Worm (Caenorhabditis elegans) whole organism, L1 larva: Measurements from ENCODE around the gene srg-26.
A peak's percentile ranks its signal among the peaks of the same experiment; 100 is the strongest.

ENCODE experiments used
- C16A3.4 ChIP-seq: fragments of 150-350 bp; optimal IDR thresholded peaks from 2 replicates; lab custom pipeline; 2014; ENCODE audit warnings: missing biosample characterization, missing genetic modification characterization
- C34B4.2 ChIP-seq: sonication (generic microtip); optimal IDR thresholded peaks from 2 replicates; lab custom pipeline; 2017; ENCODE audit warnings: mild to moderate bottlenecking, missing genetic modification characterization, missing compliant biosample characterization
- F16B12.6 ChIP-seq: fragments of 150-350 bp; optimal IDR thresholded peaks from 2 replicates; lab custom pipeline; 2014; ENCODE audit warnings: missing biosample characterization, missing genetic modification characterization
- alr-1 ChIP-seq: fragments of 200-800 bp; sonication (Bioruptor generic); optimal IDR thresholded peaks from 2 replicates; lab custom pipeline; 2018; ENCODE audit warnings: borderline replicate concordance, mild to moderate bottlenecking, missing genetic modification characterization, missing compliant biosample characterization
- aly-2 ChIP-seq: fragments of 150-350 bp; optimal IDR thresholded peaks from 2 replicates; lab custom pipeline; 2014; ENCODE audit warnings: missing biosample characterization, missing genetic modification characterization
- ceh-63 ChIP-seq: fragments of 200-800 bp; sonication (Bioruptor generic); optimal IDR thresholded peaks from 2 replicates; lab custom pipeline; 2018; ENCODE audit warnings: mild to moderate bottlenecking, missing genetic modification characterization, missing compliant biosample characterization
- ceh-8 ChIP-seq: fragments of 200-800 bp; sonication (Bioruptor generic); optimal IDR thresholded peaks from 2 replicates; lab custom pipeline; 2018; ENCODE audit warnings: mild to moderate bottlenecking, missing genetic modification characterization, moderate library complexity, missing compliant biosample characterization
- ceh-88 ChIP-seq: fragments of 200-800 bp; sonication (Bioruptor generic); IDR thresholded peaks from 2 replicates; pipeline ENCODE4 v1.3.6; 2022; ENCODE audit warnings: missing genetic modification characterization, missing compliant biosample characterization
- ceh-90 ChIP-seq: sonication (generic microtip); optimal IDR thresholded peaks from 2 replicates; lab custom pipeline; 2016; ENCODE audit warnings: missing genetic modification characterization, missing compliant biosample characterization
- ces-1 ChIP-seq: fragments of 150-350 bp; optimal IDR thresholded peaks from 2 replicates; lab custom pipeline; 2014; ENCODE audit warnings: missing biosample characterization, missing genetic modification reagents, missing genetic modification characterization
- dpl-1 ChIP-seq, 3 experiments: fragments of 150-350 bp in 2 of 3; sonication (generic microtip) in 1 of 3; optimal IDR thresholded peaks; 2 replicates each; lab custom pipeline; 2014 to 2017; ENCODE audit warnings: missing biosample characterization in 3 of 3, missing genetic modification characterization in 3 of 3, missing genetic modification reagents in 3 of 3
- efl-1 ChIP-seq, 4 experiments: fragments of 150-350 bp; optimal IDR thresholded peaks in 3 of 4; peaks in 1 of 4; 1 replicate in 1 of 4; 2 replicates in 3 of 4; lab custom pipeline; 2014; ENCODE audit warnings: missing biosample characterization in 2 of 4, missing genetic modification characterization in 2 of 4, missing genetic modification reagents in 2 of 4
- efl-3 ChIP-seq: fragments of 200-800 bp; sonication (Bioruptor generic); optimal IDR thresholded peaks from 2 replicates; lab custom pipeline; 2018; ENCODE audit warnings: mild to moderate bottlenecking, missing genetic modification characterization, missing compliant biosample characterization
- egl-13 ChIP-seq: sonication (generic microtip); optimal IDR thresholded peaks from 2 replicates; lab custom pipeline; 2016; ENCODE audit warnings: missing genotype, missing genetic modification reagents, missing genetic modification characterization, missing compliant biosample characterization
- egl-27 ChIP-seq, 2 experiments: fragments of 150-350 bp in 1 of 2; sonication (generic microtip); optimal IDR thresholded peaks; 3 replicates each; lab custom pipeline; 2017 to 2018; ENCODE audit warnings: missing biosample characterization in 2 of 2, missing genetic modification characterization in 2 of 2, missing genetic modification reagents in 2 of 2
- elt-2 ChIP-seq: sonication (generic microtip); optimal IDR thresholded peaks from 2 replicates; lab custom pipeline; 2016; ENCODE audit warnings: missing genetic modification characterization, mild to moderate bottlenecking, inconsistent platforms, missing compliant biosample characterization, missing genetic modification reagents
- ets-5 ChIP-seq: fragments of 200-800 bp; sonication (Bioruptor generic); IDR thresholded peaks from 2 replicates; pipeline ENCODE4 v1.3.6; 2022; ENCODE audit warnings: missing genetic modification characterization, missing compliant biosample characterization
- fkh-4 ChIP-seq: sonication (generic microtip); optimal IDR thresholded peaks from 2 replicates; lab custom pipeline; 2016; ENCODE audit warnings: missing compliant biosample characterization, missing genetic modification characterization, borderline replicate concordance
- fos-1 ChIP-seq: fragments of 150-350 bp; optimal IDR thresholded peaks from 2 replicates; lab custom pipeline; 2014; ENCODE audit warnings: missing biosample characterization, missing genetic modification characterization
- hlh-17 ChIP-seq: fragments of 200-800 bp; sonication (Bioruptor generic); optimal IDR thresholded peaks from 2 replicates; lab custom pipeline; 2018; ENCODE audit warnings: missing genetic modification characterization, mild to moderate bottlenecking, missing compliant biosample characterization, moderate library complexity, borderline replicate concordance
- irx-1 ChIP-seq: sonication (generic microtip); optimal IDR thresholded peaks from 2 replicates; lab custom pipeline; 2016; ENCODE audit warnings: missing genetic modification characterization, missing compliant biosample characterization
- isw-1 ChIP-seq: fragments of 200-800 bp; sonication (Bioruptor generic); IDR thresholded peaks from 2 replicates; pipeline ENCODE4 v1.3.6; 2022; ENCODE audit warnings: missing genetic modification characterization, missing compliant biosample characterization
- lin-13 ChIP-seq: fragments of 150-350 bp; optimal IDR thresholded peaks from 2 replicates; lab custom pipeline; 2014; ENCODE audit warnings: missing biosample characterization, missing genetic modification reagents, missing genetic modification characterization
- lin-15B ChIP-seq: fragments of 150-350 bp; sonication (generic microtip); optimal IDR thresholded peaks from 3 replicates; lab custom pipeline; 2014; ENCODE audit warnings: missing biosample characterization, missing genetic modification characterization
- lir-3 ChIP-seq: sonication (generic microtip); optimal IDR thresholded peaks from 2 replicates; lab custom pipeline; 2016; ENCODE audit warnings: mild to moderate bottlenecking, missing genetic modification characterization, moderate library complexity, missing compliant biosample characterization; ENCODE audit not compliant: poor library complexity
- nhr-11 ChIP-seq: fragments of 150-350 bp; optimal IDR thresholded peaks from 2 replicates; lab custom pipeline; 2014; ENCODE audit warnings: missing biosample characterization, missing genetic modification characterization
- nhr-12 ChIP-seq: sonication (generic microtip); optimal IDR thresholded peaks from 2 replicates; lab custom pipeline; 2017; ENCODE audit warnings: missing biosample characterization, missing genetic modification characterization
- nhr-20 ChIP-seq: sonication (generic microtip); optimal IDR thresholded peaks from 2 replicates; lab custom pipeline; 2016; ENCODE audit warnings: mild to moderate bottlenecking, missing genetic modification characterization, missing compliant biosample characterization
- nhr-47 ChIP-seq: sonication (generic microtip); optimal IDR thresholded peaks from 2 replicates; lab custom pipeline; 2016; ENCODE audit warnings: mild to moderate bottlenecking, missing genetic modification characterization, moderate library complexity, missing compliant biosample characterization
- nhr-84 ChIP-seq: sonication (generic microtip); optimal IDR thresholded peaks from 2 replicates; lab custom pipeline; 2017; ENCODE audit warnings: missing biosample characterization, missing genetic modification characterization
- nhr-90 ChIP-seq: sonication (generic microtip); optimal IDR thresholded peaks from 2 replicates; lab custom pipeline; 2016; ENCODE audit warnings: mild to moderate bottlenecking, missing genetic modification characterization, missing compliant biosample characterization; ENCODE audit not compliant: poor library complexity
- pqm-1 ChIP-seq: sonication (generic microtip); optimal IDR thresholded peaks from 3 replicates; lab custom pipeline; 2017; ENCODE audit warnings: missing biosample characterization, missing genetic modification characterization
- rnt-1 ChIP-seq: sonication (generic microtip); optimal IDR thresholded peaks from 2 replicates; lab custom pipeline; 2016; ENCODE audit warnings: mild to moderate bottlenecking, missing genetic modification characterization, moderate library complexity, missing compliant biosample characterization
- snu-23 ChIP-seq: sonication (generic microtip); optimal IDR thresholded peaks from 2 replicates; lab custom pipeline; 2016; ENCODE audit warnings: missing genetic modification characterization, missing compliant biosample characterization
- sox-4 ChIP-seq: sonication (generic microtip); optimal IDR thresholded peaks from 2 replicates; lab custom pipeline; 2016; ENCODE audit warnings: missing genetic modification characterization, missing compliant biosample characterization
- swsn-7 ChIP-seq: sonication (generic microtip); optimal IDR thresholded peaks from 2 replicates; lab custom pipeline; 2016; ENCODE audit warnings: missing genetic modification characterization, missing compliant biosample characterization
- unc-62 ChIP-seq: fragments of 150-350 bp; optimal IDR thresholded peaks from 2 replicates; lab custom pipeline; 2014; ENCODE audit warnings: missing biosample characterization, missing genetic modification reagents, missing genetic modification characterization
- zip-4 ChIP-seq: fragments of 200-800 bp; sonication (Bioruptor generic); optimal IDR thresholded peaks from 2 replicates; lab custom pipeline; 2018; ENCODE audit warnings: mild to moderate bottlenecking, missing genetic modification characterization, moderate library complexity, missing compliant biosample characterization
- ztf-11 ChIP-seq, 2 experiments: sonication (generic microtip); optimal IDR thresholded peaks; 2 replicates each; lab custom pipeline; 2016 to 2017; ENCODE audit warnings: missing genetic modification characterization in 2 of 2, missing biosample characterization in 1 of 2, missing compliant biosample characterization in 1 of 2
- ztf-4 ChIP-seq: fragments of 150-350 bp; optimal IDR thresholded peaks from 2 replicates; lab custom pipeline; 2014; ENCODE audit warnings: missing biosample characterization, missing genetic modification characterization

srg-26 gene

ce11 chrV:5329677-5330266 is 1.3 kb upstream of the srg-26 start (continued):
- no peak for TF ChIP-seq ztf-4 (tag; lab: Kevin White, UChicago)
- no peak for TF ChIP-seq aly-2
- TF ChIP-seq ceh-88 (GFP tag; lab: Robert Waterston, UW): no peak
- TF ChIP-seq ets-5 (GFP tag; lab: Robert Waterston, UW): no peak
- no peak for TF ChIP-seq ceh-90 (tag; lab: Kevin White, UChicago)
- TF ChIP-seq rnt-1 (tag; lab: Kevin White, UChicago): peak; percentile 36
- TF ChIP-seq irx-1: no peak
- TF ChIP-seq nhr-20 (tag; lab: Kevin White, UChicago): peak; percentile 60
- no peak for TF ChIP-seq swsn-7 (tag; lab: Kevin White, UChicago)
- TF ChIP-seq nhr-90 (tag; lab: Kevin White, UChicago): peak; percentile 67
- TF ChIP-seq ztf-11 (tag; optimal IDR thresholded peaks at IDR 0.05; lab: Kevin White, UChicago): no peak
- TF ChIP-seq egl-13 (tag; lab: Kevin White, UChicago): no peak
- TF ChIP-seq fos-1: no peak
- no peak for TF ChIP-seq ceh-8 (GFP tag; lab: Kevin White, UChicago)
- TF ChIP-seq C16A3.4 (tag; lab: Kevin White, UChicago): peak; percentile 26

DNA sequence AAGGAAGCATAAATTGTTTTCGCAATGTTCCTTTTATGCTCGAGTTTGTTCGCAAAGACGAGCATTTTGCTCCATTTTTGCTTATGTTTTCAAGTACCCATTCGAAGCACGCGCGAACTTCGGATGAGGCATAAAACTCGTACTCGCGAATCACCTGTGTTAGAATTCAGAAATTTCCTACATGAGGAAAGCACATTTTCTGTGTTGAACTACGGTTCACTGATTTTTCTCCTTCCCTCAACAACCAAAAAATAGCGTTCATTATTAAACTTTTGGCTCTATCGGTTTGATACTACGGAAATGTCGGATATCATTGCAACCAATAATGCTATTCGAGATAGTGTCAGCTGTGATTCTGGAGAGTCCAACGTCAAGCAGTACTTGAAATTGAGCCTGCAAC is 3.5 kb downstream of the srg-26 start, which contains the start of gene srg-28:
srg-28 (plus strand) TSS at position 301 of the 400 bp plus-strand sequence.
- TF ChIP-seq nhr-47 (tag; lab: Kevin White, UChicago) (no peak), C16A3.4 (tag; lab: Kevin White, UChicago) (no peak), C34B4.2 (no peak), pqm-1 (tag; lab: Kevin White, UChicago) (no peak), hlh-17 (GFP tag; lab: Kevin White, UChicago) (no peak)

DNA sequence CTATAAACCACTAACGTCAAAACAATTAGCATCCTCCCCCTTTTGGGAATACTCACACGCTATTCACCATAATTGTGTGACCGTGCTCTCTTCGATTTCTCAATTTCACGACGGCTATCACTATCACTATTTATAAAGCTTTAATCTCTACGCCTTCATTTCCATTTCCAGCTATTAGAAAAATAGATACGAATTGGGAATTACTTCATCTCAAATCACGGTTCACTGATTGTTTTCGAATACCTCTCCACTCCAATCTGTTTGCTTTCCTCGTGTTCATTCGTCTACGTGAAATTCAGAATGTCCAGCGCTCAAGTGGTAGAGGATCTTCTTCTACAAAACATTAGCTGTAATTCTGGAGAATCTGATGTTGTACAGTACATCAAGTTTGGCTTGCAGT is 5.8 kb downstream of the srg-26 start, which contains the start of gene srg-29:
srg-29 (plus strand) TSS at position 301 of the 400 bp plus-strand sequence.
- TF ChIP-seq zip-4 (GFP tag; lab: Kevin White, UChicago) (no peak), egl-27 (tag; optimal IDR thresholded peaks at IDR 0.05; lab: Kevin White, UChicago) (no peak), ces-1 (no peak), rnt-1 (tag; lab: Kevin White, UChicago) (no peak), lir-3 (tag; lab: Kevin White, UChicago) (no peak), efl-1 (optimal IDR thresholded peaks at IDR 0.05; lab: Kevin White, UChicago) (no peak), efl-1 (GFP tag; optimal IDR thresholded peaks at IDR 0.05 in 1 of 2; lab: Kevin White, UChicago) (peak in 1 of 2 experiments; percentile 15), isw-1 (GFP tag; lab: Robert Waterston, UW) (no peak), egl-13 (tag; lab: Kevin White, UChicago) (no peak), nhr-84 (tag; lab: Kevin White, UChicago) (no peak), efl-3 (no peak), ceh-8 (GFP tag; lab: Kevin White, UChicago) (peak; percentile 3), lin-15B (tag; lab: Kevin White, UChicago) (no peak), ceh-90 (tag; lab: Kevin White, UChicago) (no peak)

- TF ChIP-seq fkh-4 (tag; lab: Kevin White, UChicago) (no peak), sox-4 (tag; lab: Kevin White, UChicago) (no peak), dpl-1 (GFP tag; optimal IDR thresholded peaks at IDR 0.05; lab: Kevin White, UChicago) (no peak), ztf-11 (tag; optimal IDR thresholded peaks at IDR 0.05; lab: Kevin White, UChicago) (no peak), ceh-63 (no peak), elt-2 (tag; lab: Kevin White, UChicago) (no peak), alr-1 (tag; lab: Kevin White, UChicago) (no peak), zip-4 (GFP tag; lab: Kevin White, UChicago) (no peak), C34B4.2 (no peak), F16B12.6 (tag; lab: Kevin White, UChicago) (no peak), nhr-11 (tag; lab: Kevin White, UChicago) (no peak), ces-1 (no peak), unc-62 (GFP tag; lab: Kevin White, UChicago) (no peak), pqm-1 (tag; lab: Kevin White, UChicago) (no peak), lin-13 (GFP tag; lab: Kevin White, UChicago) (no peak), snu-23 (GFP tag; lab: Kevin White, UChicago) (no peak), nhr-12 (no peak), nhr-90 (tag; lab: Kevin White, UChicago) (no peak), swsn-7 (tag; lab: Kevin White, UChicago) (no peak)
These were observed 8.4 kb downstream of the srg-26 start, which contains the start of gene srg-27 for ce11 chrV:5339497-5339896. srg-27 (plus strand) TSS chrV:5339797.
